Worm (Caenorhabditis elegans): Measurements from ENCODE around the gene R07B7.10.

R07B7.10 gene

ce11 chrV:12082932-12083331, at the start of gene R07B7.10:
Gene R07B7.10, plus strand, starts transcription at chrV:12083216.
- TF ChIP-seq lin-14 (GFP tag; optimal IDR thresholded peaks at IDR 0.05) = peak; percentile 7
- TF ChIP-seq irx-1 (tag; optimal IDR thresholded peaks at IDR 0.05) = no peak
- TF ChIP-seq swsn-7 (tag; optimal IDR thresholded peaks at IDR 0.05) = no peak
- peak; percentile 22 to 52 for TF ChIP-seq efl-1 (optimal IDR thresholded peaks at IDR 0.05)
- TF ChIP-seq efl-1 (GFP tag; optimal IDR thresholded peaks at IDR 0.05 in 1 of 2) = peak in 1 of 2 experiments; percentile 50
- TF ChIP-seq unc-130 (tag; optimal IDR thresholded peaks at IDR 0.05) = no peak
- TF ChIP-seq elt-2 (tag; optimal IDR thresholded peaks at IDR 0.05) = no peak

- no peak for TF ChIP-seq ztf-11 (tag; optimal IDR thresholded peaks at IDR 0.05)
- TF ChIP-seq lin-14 (GFP tag; optimal IDR thresholded peaks at IDR 0.05) = no peak
- no peak for TF ChIP-seq snu-23 (GFP tag; optimal IDR thresholded peaks at IDR 0.05)
- TF ChIP-seq Y116A8C.19 (tag; optimal IDR thresholded peaks at IDR 0.05; ENCODE audit: borderline replicate concordance) = no peak
- no peak for TF ChIP-seq hpl-2 (GFP tag; optimal IDR thresholded peaks at IDR 0.05)
- TF ChIP-seq lin-35 (GFP tag; optimal IDR thresholded peaks at IDR 0.05) = no peak
- no peak for TF ChIP-seq efl-3 (GFP tag; optimal IDR thresholded peaks at IDR 0.05)
- no peak for TF ChIP-seq nhr-28 (tag; optimal IDR thresholded peaks at IDR 0.05)
- TF ChIP-seq unc-98 (GFP tag; IDR thresholded peaks at IDR 0.05) = no peak
- TF ChIP-seq tbx-2 (tag; optimal IDR thresholded peaks at IDR 0.05) = no peak
- no peak for TF ChIP-seq grh-1 (GFP tag; IDR thresholded peaks at IDR 0.05)
- no peak for TF ChIP-seq pag-3 (tag; optimal IDR thresholded peaks at IDR 0.05; ENCODE audit: borderline replicate concordance, insufficient read depth)
- no peak for TF ChIP-seq lsy-2 (tag; optimal IDR thresholded peaks at IDR 0.05)
- TF ChIP-seq irx-1 (tag; optimal IDR thresholded peaks at IDR 0.05) = no peak
Observed at ce11 chrV:12033841-12034240, 49.2 kb upstream of the R07B7.10 start.

DNA sequence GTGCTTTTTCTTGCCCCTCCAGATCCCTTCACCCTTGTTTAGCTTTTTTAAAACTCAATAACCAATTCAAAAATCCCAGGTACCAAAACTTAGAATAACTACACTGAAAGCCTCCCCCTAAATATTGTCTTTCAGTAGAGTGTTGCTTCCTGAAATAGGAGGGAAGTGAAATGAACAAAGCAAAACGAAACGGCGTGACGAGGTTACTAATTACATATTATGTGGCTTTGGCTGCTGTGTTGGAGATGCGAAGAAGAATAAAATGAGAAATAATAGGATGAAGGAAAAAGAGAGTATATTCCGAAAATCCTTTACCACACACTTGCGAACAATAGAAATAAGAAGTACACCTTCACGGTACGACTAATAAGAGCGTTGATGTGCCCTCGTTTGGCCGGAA, 46.9 kb upstream of the R07B7.10 start:
- no peak for TF ChIP-seq zip-4 (GFP tag; optimal IDR thresholded peaks at IDR 0.05)
- no peak for TF ChIP-seq egl-13 (tag; optimal IDR thresholded peaks at IDR 0.05)
- TF ChIP-seq lin-15B (tag; optimal IDR thresholded peaks at IDR 0.05) = no peak
- TF ChIP-seq C04F5.9 (tag; optimal IDR thresholded peaks at IDR 0.05) = no peak
- TF ChIP-seq dsc-1 (tag; optimal IDR thresholded peaks at IDR 0.05) = peak; percentile 52
- TF ChIP-seq sox-4 (tag; optimal IDR thresholded peaks at IDR 0.05) = no peak
- no peak for TF ChIP-seq F16B12.6 (tag; optimal IDR thresholded peaks at IDR 0.05)
- TF ChIP-seq unc-62 (GFP tag; optimal IDR thresholded peaks at IDR 0.05) = no peak
- no peak for TF ChIP-seq ceh-8 (GFP tag; optimal IDR thresholded peaks at IDR 0.05)
- no peak for TF ChIP-seq tbx-2 (tag; optimal IDR thresholded peaks at IDR 0.05)
- no peak for TF ChIP-seq nhr-19 (GFP tag; conservative IDR thresholded peaks at IDR 0.05)
- no peak for TF ChIP-seq swsn-7 (tag; optimal IDR thresholded peaks at IDR 0.05)
- no peak for TF ChIP-seq pqm-1 (tag; optimal IDR thresholded peaks at IDR 0.05)
- TF ChIP-seq isw-1 (GFP tag; IDR thresholded peaks at IDR 0.05) = no peak
- TF ChIP-seq nhr-71 (tag; optimal IDR thresholded peaks at IDR 0.05) = no peak
- TF ChIP-seq blmp-1 (tag; optimal IDR thresholded peaks at IDR 0.05) = peak; percentile 7
- TF ChIP-seq lir-3 (tag; optimal IDR thresholded peaks at IDR 0.05; ENCODE audit: poor library complexity) = no peak
- no peak for TF ChIP-seq Y116A8C.19 (tag; optimal IDR thresholded peaks at IDR 0.05; ENCODE audit: borderline replicate concordance)

ce11 chrV:12037889-12038288, 45.1 kb upstream of the R07B7.10 start:
- TF ChIP-seq ceh-8 (GFP tag; optimal IDR thresholded peaks at IDR 0.05) (peak; percentile 71), hpl-2 (GFP tag; optimal IDR thresholded peaks at IDR 0.05) (no peak), unc-62 (GFP tag; optimal IDR thresholded peaks at IDR 0.05) (no peak), dsc-1 (tag; optimal IDR thresholded peaks at IDR 0.05) (peak; percentile 65), pax-3 (tag; optimal IDR thresholded peaks at IDR 0.05) (peak; percentile 79), nhr-84 (tag; optimal IDR thresholded peaks at IDR 0.05) (no peak), mab-9 (GFP tag; IDR thresholded peaks at IDR 0.05) (no peak), lin-35 (GFP tag; optimal IDR thresholded peaks at IDR 0.05) (no peak), ama-1 (optimal IDR thresholded peaks at IDR 0.05) (no peak), tlp-1 (tag; optimal IDR thresholded peaks at IDR 0.05) (no peak), egl-13 (tag; optimal IDR thresholded peaks at IDR 0.05) (no peak), ceh-63 (GFP tag; optimal IDR thresholded peaks at IDR 0.05) (no peak), hlh-4 (tag; optimal IDR thresholded peaks at IDR 0.05) (no peak), pqm-1 (tag; optimal IDR thresholded peaks at IDR 0.05) (no peak), alr-1 (tag; optimal IDR thresholded peaks at IDR 0.05; ENCODE audit: borderline replicate concordance) (no peak), nhr-237 (tag; optimal IDR thresholded peaks at IDR 0.05) (no peak), ceh-82 (tag; optimal IDR thresholded peaks at IDR 0.05) (no peak), jun-1 (tag; optimal IDR thresholded peaks at IDR 0.05) (no peak)
